Worm (Caenorhabditis elegans): ENCODE data around the gene mfsd-10.
A peak's percentile ranks its signal among the peaks of the same experiment; 100 is the strongest.

Gene mfsd-10

ce11 chrX:17338944-17339343 is 29.5 kb downstream of the mfsd-10 start:
- no peak for TF ChIP-seq sem-2 (GFP tag; optimal IDR thresholded peaks at IDR 0.05)

- TF ChIP-seq elt-1 (tag; optimal IDR thresholded peaks at IDR 0.05; ENCODE audit: borderline replicate concordance, insufficient read depth): no peak
- TF ChIP-seq nhr-2 (tag; optimal IDR thresholded peaks at IDR 0.05): no peak
- TF ChIP-seq cnd-1 (tag; optimal IDR thresholded peaks at IDR 0.05): no peak
- TF ChIP-seq unc-120 (tag; optimal IDR thresholded peaks at IDR 0.05; ENCODE audit: poor library complexity, severe bottlenecking): no peak
- TF ChIP-seq nhr-12 (tag; optimal IDR thresholded peaks at IDR 0.05): no peak
- no peak for TF ChIP-seq lin-32 (GFP tag; optimal IDR thresholded peaks at IDR 0.05)
- no peak for TF ChIP-seq ces-1 (GFP tag; optimal IDR thresholded peaks at IDR 0.05)
- TF ChIP-seq lsy-2 (tag; optimal IDR thresholded peaks at IDR 0.05): no peak
- no peak for TF ChIP-seq sptf-1 (tag; optimal IDR thresholded peaks at IDR 0.05)
- no peak for TF ChIP-seq nhr-28 (tag; optimal IDR thresholded peaks at IDR 0.05)
- no peak for TF ChIP-seq M03D4.4 (tag; optimal IDR thresholded peaks at IDR 0.05)
- TF ChIP-seq lin-13 (tag; optimal IDR thresholded peaks at IDR 0.05): no peak
- no peak for TF ChIP-seq snpc-4 (tag; optimal IDR thresholded peaks at IDR 0.05)
- no peak for TF ChIP-seq mls-2 (tag; optimal IDR thresholded peaks at IDR 0.05)
- no peak for TF ChIP-seq mab-5 (tag; optimal IDR thresholded peaks at IDR 0.05)
- no peak for TF ChIP-seq ztf-11 (tag; optimal IDR thresholded peaks at IDR 0.05)
- TF ChIP-seq tbx-8 (GFP tag; optimal IDR thresholded peaks at IDR 0.05): no peak
- TF ChIP-seq zip-8 (tag; optimal IDR thresholded peaks at IDR 0.05): no peak
Observed at ce11 chrX:17336354-17336753, 32.1 kb downstream of the mfsd-10 start, which contains the start of gene C53C11.2. Gene C53C11.2, plus strand, starts transcription at chrX:17336637.

- no peak for TF ChIP-seq nhr-12 (tag; optimal IDR thresholded peaks at IDR 0.05)
- no peak for TF ChIP-seq nhr-2 (tag; optimal IDR thresholded peaks at IDR 0.05)
- no peak for TF ChIP-seq unc-120 (tag; optimal IDR thresholded peaks at IDR 0.05; ENCODE audit: poor library complexity, severe bottlenecking)
- no peak for TF ChIP-seq lsy-2 (tag; optimal IDR thresholded peaks at IDR 0.05)
- no peak for TF ChIP-seq bed-3 (GFP tag; optimal IDR thresholded peaks at IDR 0.05)
- TF ChIP-seq mep-1 (tag; optimal IDR thresholded peaks at IDR 0.05): no peak
- no peak for TF ChIP-seq ztf-11 (tag; optimal IDR thresholded peaks at IDR 0.05)
- TF ChIP-seq lin-13 (tag; optimal IDR thresholded peaks at IDR 0.05): no peak
- TF ChIP-seq M03D4.4 (tag; optimal IDR thresholded peaks at IDR 0.05): no peak
- no peak for TF ChIP-seq tbx-8 (GFP tag; optimal IDR thresholded peaks at IDR 0.05)
- no peak for TF ChIP-seq ham-2 (GFP tag; optimal IDR thresholded peaks at IDR 0.05)
- TF ChIP-seq mls-2 (tag; optimal IDR thresholded peaks at IDR 0.05): no peak
- no peak for TF ChIP-seq pha-4 (tag; optimal IDR thresholded peaks at IDR 0.05)
- no peak for TF ChIP-seq mab-5 (tag; optimal IDR thresholded peaks at IDR 0.05)
- no peak for TF ChIP-seq snpc-4 (tag; optimal IDR thresholded peaks at IDR 0.05)
- TF ChIP-seq ceh-83 (GFP tag; optimal IDR thresholded peaks at IDR 0.05): no peak
- no peak for TF ChIP-seq nhr-28 (tag; optimal IDR thresholded peaks at IDR 0.05)
- no peak for TF ChIP-seq elt-1 (tag; optimal IDR thresholded peaks at IDR 0.05; ENCODE audit: borderline replicate concordance, insufficient read depth)
- no peak for TF ChIP-seq nhr-76 (tag; optimal IDR thresholded peaks at IDR 0.05)
- no peak for TF ChIP-seq hlh-1 (tag; optimal IDR thresholded peaks at IDR 0.05)
Observed at ce11 chrX:17333752-17334151, 34.7 kb downstream of the mfsd-10 start, which contains the start of gene C53C11.5. Gene C53C11.5, plus strand, starts transcription at chrX:17334052.

ce11 chrX:17330574-17330973 is 37.9 kb downstream of the mfsd-10 start:
- TF ChIP-seq pha-4 (tag; optimal IDR thresholded peaks at IDR 0.05) (peak; percentile 52), ztf-11 (tag; optimal IDR thresholded peaks at IDR 0.05) (no peak), nhr-2 (tag; optimal IDR thresholded peaks at IDR 0.05) (peak; percentile 21)

- no peak for TF ChIP-seq unc-120 (tag; optimal IDR thresholded peaks at IDR 0.05; ENCODE audit: poor library complexity, severe bottlenecking)
- TF ChIP-seq elt-3 (tag; optimal IDR thresholded peaks at IDR 0.05): no peak
- TF ChIP-seq mep-1 (tag; optimal IDR thresholded peaks at IDR 0.05): no peak
- no peak for TF ChIP-seq M03D4.4 (tag; optimal IDR thresholded peaks at IDR 0.05)
- TF ChIP-seq nhr-2 (tag; optimal IDR thresholded peaks at IDR 0.05): no peak
- no peak for TF ChIP-seq blmp-1 (tag; optimal IDR thresholded peaks at IDR 0.05)
- no peak for TF ChIP-seq pha-4 (tag; optimal IDR thresholded peaks at IDR 0.05)
- no peak for TF ChIP-seq nhr-76 (tag; optimal IDR thresholded peaks at IDR 0.05)
Observed at ce11 chrX:17329075-17329474, 39.4 kb downstream of the mfsd-10 start.

- TF ChIP-seq nhr-237 (tag; optimal IDR thresholded peaks at IDR 0.05) (no peak), ceh-43 (GFP tag; optimal IDR thresholded peaks at IDR 0.05) (no peak), mls-2 (tag; optimal IDR thresholded peaks at IDR 0.05) (no peak), pha-4 (tag; optimal IDR thresholded peaks at IDR 0.05) (no peak), sem-2 (GFP tag; optimal IDR thresholded peaks at IDR 0.05) (no peak), nhr-76 (tag; optimal IDR thresholded peaks at IDR 0.05) (no peak), hlh-1 (tag; optimal IDR thresholded peaks at IDR 0.05) (no peak), lsy-2 (tag; optimal IDR thresholded peaks at IDR 0.05) (no peak), lin-13 (tag; optimal IDR thresholded peaks at IDR 0.05) (no peak), mep-1 (tag; optimal IDR thresholded peaks at IDR 0.05) (no peak), blmp-1 (tag; optimal IDR thresholded peaks at IDR 0.05) (no peak), unc-120 (tag; optimal IDR thresholded peaks at IDR 0.05; ENCODE audit: poor library complexity, severe bottlenecking) (no peak), ztf-11 (tag; optimal IDR thresholded peaks at IDR 0.05) (no peak)
Observed at ce11 chrX:17327226-17327625, 41.2 kb downstream of the mfsd-10 start.

All from whole organism, mixed stage, embryonic.